Fruit fly (Drosophila melanogaster) whole organism, pupa: ENCODE measurements around the gene Lectin-galC1.

Experiments
- CG17806 ChIP-seq: fragments of 200-800 bp; sonication (Bioruptor generic); optimal IDR thresholded peaks from 2 replicates; lab custom pipeline; 2018; ENCODE audit warnings: missing biosample characterization, mild to moderate bottlenecking, missing genetic modification characterization, moderate library complexity
- D1 ChIP-seq: fragments of 200-800 bp; sonication (Bioruptor generic); optimal IDR thresholded peaks from 2 replicates; lab custom pipeline; 2018; ENCODE audit warnings: missing biosample characterization, mild to moderate bottlenecking, missing genetic modification characterization, moderate library complexity
- fd96Ca ChIP-seq: fragments of 200-800 bp; sonication (Bioruptor generic); IDR thresholded peaks from 3 replicates; pipeline ENCODE4 v1.3.6; 2022; ENCODE audit warnings: missing biosample characterization, missing genetic modification characterization

- TF ChIP-seq D1 (tag; lab: Kevin White, UChicago) (no peak), fd96Ca (GFP tag; lab: Robert Waterston, UW) (no peak), CG17806 (tag; lab: Kevin White, UChicago) (no peak)
Observed at dm6 chr2L:19459404-19459803, 42.2 kb downstream of the Lectin-galC1 start.
